Worm (Caenorhabditis elegans): ENCODE measurements around the gene R02D5.6.

ce11 chrV:14522514-14522913 is 4.6 kb upstream of the R02D5.6 start, which contains the start of gene C53A5.16:
- TF ChIP-seq unc-62 (GFP tag; optimal IDR thresholded peaks at IDR 0.05) (no peak), flh-1 (GFP tag; optimal IDR thresholded peaks at IDR 0.05) (no peak), blmp-1 (tag; optimal IDR thresholded peaks at IDR 0.05) (no peak), bed-3 (GFP tag; optimal IDR thresholded peaks at IDR 0.05) (no peak), nhr-237 (tag; optimal IDR thresholded peaks at IDR 0.05) (no peak), ces-1 (GFP tag; optimal IDR thresholded peaks at IDR 0.05) (no peak), lin-13 (tag; optimal IDR thresholded peaks at IDR 0.05) (no peak), nhr-12 (tag; optimal IDR thresholded peaks at IDR 0.05) (no peak), unc-39 (tag; optimal IDR thresholded peaks at IDR 0.05) (no peak), nhr-76 (tag; optimal IDR thresholded peaks at IDR 0.05) (no peak)
